Worm (Caenorhabditis elegans): ENCODE results near the gene C04A11.5.

Gene C04A11.5

ce11 chrX:13663641-13664633, at the start of gene C04A11.5:
Gene C04A11.5, plus strand, starts transcription at chrX:13664583.
- no peak for TF ChIP-seq aly-1 (tag; optimal IDR thresholded peaks at IDR 0.05)
- TF ChIP-seq ama-1 (optimal IDR thresholded peaks at IDR 0.05): no peak
- no peak for TF ChIP-seq hmbx-1 (tag; optimal IDR thresholded peaks at IDR 0.05)
- TF ChIP-seq tbx-37 (GFP tag; conservative IDR thresholded peaks at IDR 0.05): no peak

- TF ChIP-seq tra-4 (tag; optimal IDR thresholded peaks at IDR 0.05) (no peak), hmg-4 (GFP tag; optimal IDR thresholded peaks at IDR 0.05) (no peak), sea-1 (GFP tag; conservative IDR thresholded peaks at IDR 0.05) (no peak), flt-1 (GFP tag; IDR thresholded peaks at IDR 0.05) (no peak), tbx-11 (GFP tag; IDR thresholded peaks at IDR 0.05) (no peak), ceh-36 (tag; optimal IDR thresholded peaks at IDR 0.05) (no peak), hnd-1 (tag; optimal IDR thresholded peaks at IDR 0.05) (no peak), ceh-13 (GFP tag; optimal IDR thresholded peaks at IDR 0.05) (no peak), ets-7 (tag; optimal IDR thresholded peaks at IDR 0.05) (no peak), pes-1 (GFP tag; IDR thresholded peaks at IDR 0.05) (no peak)
Observed at ce11 chrX:13615181-13615580, 49.2 kb upstream of the C04A11.5 start.

DNA sequence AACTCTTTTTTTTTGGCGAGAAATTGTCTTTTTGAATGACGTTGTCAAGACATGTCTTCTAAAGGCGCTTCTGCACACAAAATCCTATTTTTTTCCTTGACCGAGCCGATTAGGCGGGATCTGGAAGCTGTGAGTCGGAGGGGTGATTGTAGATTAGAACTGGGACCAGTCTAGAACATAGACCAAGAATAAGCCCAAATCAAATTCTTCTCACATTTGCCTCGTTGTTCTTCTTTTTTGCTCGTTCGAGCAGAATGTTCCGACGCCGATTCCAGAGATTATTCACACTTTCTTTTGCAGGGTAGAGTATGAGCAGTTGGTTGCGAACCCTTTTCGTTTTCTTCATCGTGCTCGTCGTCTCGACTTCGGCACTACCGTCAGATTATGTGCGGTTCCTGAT, 45.8 kb upstream of the C04A11.5 start, which contains the start of gene nlp-53:
TSS of gene nlp-53 (plus strand) at position 301 of the 400 bp plus-strand sequence.
- TF ChIP-seq pes-1 (GFP tag; IDR thresholded peaks at IDR 0.05): no peak
- no peak for TF ChIP-seq aly-1 (tag; optimal IDR thresholded peaks at IDR 0.05)
- TF ChIP-seq tbx-37 (GFP tag; conservative IDR thresholded peaks at IDR 0.05): no peak
- no peak for TF ChIP-seq F13C5.2 (tag; optimal IDR thresholded peaks at IDR 0.05)
- no peak for TF ChIP-seq ets-7 (tag; optimal IDR thresholded peaks at IDR 0.05)
- no peak for TF ChIP-seq hnd-1 (tag; optimal IDR thresholded peaks at IDR 0.05)
- TF ChIP-seq flt-1 (GFP tag; IDR thresholded peaks at IDR 0.05): no peak
- no peak for TF ChIP-seq hmbx-1 (tag; optimal IDR thresholded peaks at IDR 0.05)
- no peak for TF ChIP-seq hmg-4 (GFP tag; optimal IDR thresholded peaks at IDR 0.05)
- TF ChIP-seq B0310.2 (tag; optimal IDR thresholded peaks at IDR 0.05): no peak
- TF ChIP-seq scrt-1 (GFP tag; IDR thresholded peaks at IDR 0.05): no peak
- TF ChIP-seq sea-1 (GFP tag; conservative IDR thresholded peaks at IDR 0.05): no peak
- no peak for TF ChIP-seq ceh-36 (tag; optimal IDR thresholded peaks at IDR 0.05)
- no peak for TF ChIP-seq tra-4 (tag; optimal IDR thresholded peaks at IDR 0.05)
- no peak for TF ChIP-seq tbx-11 (GFP tag; IDR thresholded peaks at IDR 0.05)
- no peak for TF ChIP-seq ceh-13 (GFP tag; optimal IDR thresholded peaks at IDR 0.05)
- no peak for TF ChIP-seq ama-1 (optimal IDR thresholded peaks at IDR 0.05)

DNA sequence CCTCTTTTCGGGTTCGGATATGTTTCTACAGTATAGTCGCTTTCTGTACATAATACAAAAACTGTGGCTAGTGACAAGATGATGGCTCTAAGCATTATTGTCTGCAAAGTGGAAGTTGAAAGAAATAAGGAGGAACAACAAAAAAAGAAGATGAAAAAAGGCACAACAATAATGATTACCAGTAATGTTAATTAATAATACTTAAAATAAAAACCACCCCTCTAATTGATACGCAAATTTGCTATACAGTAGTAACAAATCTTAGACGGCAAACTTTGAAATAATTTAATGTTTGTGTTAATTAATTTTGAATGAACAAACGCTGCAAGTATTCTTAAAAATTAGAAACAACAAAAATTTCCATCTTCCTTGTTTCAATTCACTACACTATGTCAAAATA, 42.8 kb upstream of the C04A11.5 start, which contains the start of gene Y12A6A.1:
TSS of gene Y12A6A.1 (minus strand) at position 101 of the 400 bp plus-strand sequence.
- TF ChIP-seq pes-1 (GFP tag; IDR thresholded peaks at IDR 0.05) (no peak), hmbx-1 (tag; optimal IDR thresholded peaks at IDR 0.05) (no peak), scrt-1 (GFP tag; IDR thresholded peaks at IDR 0.05) (no peak), ama-1 (optimal IDR thresholded peaks at IDR 0.05) (no peak), flt-1 (GFP tag; IDR thresholded peaks at IDR 0.05) (no peak), tra-4 (tag; optimal IDR thresholded peaks at IDR 0.05) (no peak), ceh-36 (tag; optimal IDR thresholded peaks at IDR 0.05) (no peak), B0310.2 (tag; optimal IDR thresholded peaks at IDR 0.05) (no peak), tbx-37 (GFP tag; conservative IDR thresholded peaks at IDR 0.05) (no peak), ceh-13 (GFP tag; optimal IDR thresholded peaks at IDR 0.05) (no peak), sea-1 (GFP tag; conservative IDR thresholded peaks at IDR 0.05) (no peak), F13C5.2 (tag; optimal IDR thresholded peaks at IDR 0.05) (no peak), ets-7 (tag; optimal IDR thresholded peaks at IDR 0.05) (no peak), hmg-4 (GFP tag; optimal IDR thresholded peaks at IDR 0.05) (no peak), aly-1 (tag; optimal IDR thresholded peaks at IDR 0.05) (no peak), hnd-1 (tag; optimal IDR thresholded peaks at IDR 0.05) (no peak), tbx-11 (GFP tag; IDR thresholded peaks at IDR 0.05) (no peak)

DNA sequence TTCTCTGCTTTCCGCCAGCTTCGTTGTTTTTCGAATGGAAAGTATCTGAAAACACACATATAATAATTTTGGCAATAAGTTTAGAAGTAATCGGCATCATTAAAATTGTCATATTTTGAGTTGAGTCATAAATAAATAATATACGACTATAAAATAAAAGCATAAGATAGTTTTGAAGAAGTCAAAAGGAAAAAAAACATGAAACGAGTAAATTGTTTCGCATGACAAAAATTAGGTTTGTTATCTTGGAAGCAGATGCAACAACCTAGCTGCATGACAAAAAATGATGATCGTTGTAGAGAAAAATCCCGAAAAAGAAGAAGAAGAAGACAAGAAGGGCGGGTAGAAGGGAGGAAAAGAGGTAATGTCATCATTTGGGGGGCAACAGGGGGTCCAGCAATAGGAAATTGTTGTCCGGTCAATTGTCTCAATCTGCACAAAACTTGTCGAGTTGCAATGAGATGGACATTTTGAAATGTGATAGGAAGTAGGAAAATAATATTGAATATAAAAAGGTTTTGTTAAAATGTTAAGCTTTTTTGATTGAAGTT, 33.2 kb upstream of the C04A11.5 start, which contains the start of gene nlg-1:
TSS of gene nlg-1 (minus strand) at position 51 of the 551 bp plus-strand sequence.
- TF ChIP-seq tra-4 (tag; optimal IDR thresholded peaks at IDR 0.05) (no peak), hmg-4 (GFP tag; optimal IDR thresholded peaks at IDR 0.05) (no peak), flt-1 (GFP tag; IDR thresholded peaks at IDR 0.05) (no peak), F13C5.2 (tag; optimal IDR thresholded peaks at IDR 0.05) (no peak), hmbx-1 (tag; optimal IDR thresholded peaks at IDR 0.05) (no peak), hnd-1 (tag; optimal IDR thresholded peaks at IDR 0.05) (no peak), ama-1 (optimal IDR thresholded peaks at IDR 0.05) (no peak), aly-1 (tag; optimal IDR thresholded peaks at IDR 0.05) (no peak), tbx-37 (GFP tag; conservative IDR thresholded peaks at IDR 0.05) (no peak), ceh-13 (GFP tag; optimal IDR thresholded peaks at IDR 0.05) (no peak), ceh-36 (tag; optimal IDR thresholded peaks at IDR 0.05) (no peak), ets-7 (tag; optimal IDR thresholded peaks at IDR 0.05) (no peak), scrt-1 (GFP tag; IDR thresholded peaks at IDR 0.05) (no peak), B0310.2 (tag; optimal IDR thresholded peaks at IDR 0.05) (no peak), sea-1 (GFP tag; conservative IDR thresholded peaks at IDR 0.05) (no peak), tbx-11 (GFP tag; IDR thresholded peaks at IDR 0.05) (no peak), pes-1 (GFP tag; IDR thresholded peaks at IDR 0.05) (no peak)

ce11 chrX:13632245-13632644, 32.1 kb upstream of the C04A11.5 start:
- TF ChIP-seq ceh-13 (GFP tag; optimal IDR thresholded peaks at IDR 0.05) (no peak), ceh-36 (tag; optimal IDR thresholded peaks at IDR 0.05) (no peak), ets-7 (tag; optimal IDR thresholded peaks at IDR 0.05) (no peak), tbx-37 (GFP tag; conservative IDR thresholded peaks at IDR 0.05) (no peak), scrt-1 (GFP tag; IDR thresholded peaks at IDR 0.05) (no peak), hnd-1 (tag; optimal IDR thresholded peaks at IDR 0.05) (no peak), ama-1 (optimal IDR thresholded peaks at IDR 0.05) (no peak), B0310.2 (tag; optimal IDR thresholded peaks at IDR 0.05) (no peak), tbx-11 (GFP tag; IDR thresholded peaks at IDR 0.05) (no peak), hmg-4 (GFP tag; optimal IDR thresholded peaks at IDR 0.05) (no peak)
